Worm (Caenorhabditis elegans) whole organism, L4 larva: ENCODE data around the gene C50F7.6.

Source experiments
- dve-1 ChIP-seq: sonication (generic microtip); optimal IDR thresholded peaks from 2 replicates; lab custom pipeline; 2017; ENCODE audit warnings: antibody characterized with exemption, mild to moderate bottlenecking, missing genetic modification characterization, missing compliant biosample characterization; ENCODE audit not compliant: insufficient read depth
- mdl-1 ChIP-seq, 2 experiments: fragments of 150-350 bp in 1 of 2; sonication (generic microtip) in 1 of 2; optimal IDR thresholded peaks; 2 replicates each; lab custom pipeline; 2014 to 2017; ENCODE audit warnings: missing biosample characterization in 2 of 2, missing genetic modification characterization in 2 of 2
- nhr-111 ChIP-seq: fragments of 200-800 bp; sonication (Bioruptor generic); optimal IDR thresholded peaks from 2 replicates; lab custom pipeline; 2018; ENCODE audit warnings: mild to moderate bottlenecking, missing genetic modification characterization, missing compliant biosample characterization
- snpc-4 ChIP-seq: fragments of 150-350 bp; optimal IDR thresholded peaks from 2 replicates; lab custom pipeline; 2014; ENCODE audit warnings: missing biosample characterization, missing genetic modification characterization
- unc-130 ChIP-seq: sonication (generic microtip); optimal IDR thresholded peaks from 2 replicates; lab custom pipeline; 2016; ENCODE audit warnings: missing genetic modification reagents, missing genetic modification characterization, missing compliant biosample characterization

ce11 chrIV:7734173-7734572, 11.2 kb upstream of the C50F7.6 start:
- no peak for TF ChIP-seq mdl-1 (tag; optimal IDR thresholded peaks at IDR 0.05; lab: Kevin White, UChicago)
- no peak for TF ChIP-seq snpc-4
- no peak for TF ChIP-seq dve-1
- TF ChIP-seq nhr-111 (GFP tag; lab: Kevin White, UChicago): no peak
- no peak for TF ChIP-seq unc-130 (GFP tag; lab: Kevin White, UChicago)
